Worm (Caenorhabditis elegans) whole organism, young adult: ENCODE measurements around the gene mdf-1.
A peak's percentile ranks its signal among the peaks of the same experiment; 100 is the strongest.

Source experiments
- B0261.1 ChIP-seq: sonication (generic microtip); optimal IDR thresholded peaks from 2 replicates; lab custom pipeline; 2016; ENCODE audit warnings: mild to moderate bottlenecking, missing genetic modification characterization, moderate library complexity, missing compliant biosample characterization
- C17E4.6 ChIP-seq: fragments of 200-800 bp; sonication (Bioruptor generic); IDR thresholded peaks from 2 replicates; pipeline ENCODE4 v1.3.6; 2022; ENCODE audit warnings: missing genetic modification reagents, missing genetic modification characterization, missing compliant biosample characterization
- D2030.7 ChIP-seq: fragments of 200-800 bp; sonication (Bioruptor generic); IDR thresholded peaks from 2 replicates; pipeline ENCODE4 v1.3.6; 2022; ENCODE audit warnings: missing genetic modification reagents, missing genetic modification characterization, missing compliant biosample characterization
- F22D6.2 ChIP-seq: sonication (generic microtip); optimal IDR thresholded peaks from 2 replicates; lab custom pipeline; 2016; ENCODE audit warnings: mild to moderate bottlenecking, missing genetic modification characterization, missing compliant biosample characterization
- F37B4.10 ChIP-seq: fragments of 200-800 bp; sonication (Bioruptor generic); IDR thresholded peaks from 2 replicates; pipeline ENCODE4 v1.3.6; 2022; ENCODE audit warnings: missing genetic modification characterization, missing compliant biosample characterization
- F39B2.1 ChIP-seq: fragments of 200-800 bp; sonication (Bioruptor generic); IDR thresholded peaks from 2 replicates; pipeline ENCODE4 v1.3.6; 2022; ENCODE audit warnings: missing genetic modification reagents, missing genetic modification characterization, missing compliant biosample characterization
- F49E8.2 ChIP-seq: sonication (generic microtip); optimal IDR thresholded peaks from 3 replicates; lab custom pipeline; 2017; ENCODE audit warnings: missing genetic modification characterization, mild to moderate bottlenecking, missing compliant biosample characterization, antibody characterized with exemption, moderate library complexity; ENCODE audit not compliant: insufficient read depth
- F57A8.1 ChIP-seq: fragments of 200-800 bp; sonication (Bioruptor generic); optimal IDR thresholded peaks from 2 replicates; lab custom pipeline; 2018; ENCODE audit warnings: mild to moderate bottlenecking, missing genetic modification characterization, moderate library complexity, missing compliant biosample characterization
- K11D2.4 ChIP-seq: fragments of 200-800 bp; sonication (Bioruptor generic); IDR thresholded peaks from 2 replicates; pipeline ENCODE4 v1.3.6; 2022; ENCODE audit warnings: missing genetic modification reagents, missing genetic modification characterization, missing compliant biosample characterization
- K12H6.12 ChIP-seq: fragments of 200-800 bp; sonication (Bioruptor generic); optimal IDR thresholded peaks from 2 replicates; lab custom pipeline; 2018; ENCODE audit warnings: mild to moderate bottlenecking, missing genetic modification characterization, missing compliant biosample characterization
- T07F8.4 ChIP-seq: sonication (generic microtip); optimal IDR thresholded peaks from 2 replicates; lab custom pipeline; 2016; ENCODE audit warnings: mild to moderate bottlenecking, missing genetic modification characterization, moderate library complexity, missing compliant biosample characterization
- T26A5.8 ChIP-seq: sonication (generic microtip); optimal IDR thresholded peaks from 2 replicates; lab custom pipeline; 2016; ENCODE audit warnings: missing genetic modification characterization, missing compliant biosample characterization
- Y56A3A.18 ChIP-seq: fragments of 200-800 bp; sonication (Bioruptor generic); IDR thresholded peaks from 2 replicates; pipeline ENCODE4 v1.3.6; 2022; ENCODE audit warnings: missing genetic modification reagents, missing genetic modification characterization, missing compliant biosample characterization
- Y67H2A.10 ChIP-seq: fragments of 200-800 bp; sonication (Bioruptor generic); conservative IDR thresholded peaks from 2 replicates; pipeline ENCODE4 v1.3.6; 2022; ENCODE audit warnings: missing genetic modification reagents, missing genetic modification characterization, missing compliant biosample characterization
- Y79H2A.3 ChIP-seq: fragments of 200-800 bp; sonication (Bioruptor generic); conservative IDR thresholded peaks from 2 replicates; pipeline ENCODE4 v1.3.6; 2022; ENCODE audit warnings: missing genetic modification reagents, missing genetic modification characterization, missing compliant biosample characterization
- Y95B8A.8 ChIP-seq: fragments of 200-800 bp; sonication (Bioruptor generic); IDR thresholded peaks from 2 replicates; pipeline ENCODE4 v1.3.6; 2022; ENCODE audit warnings: missing genetic modification reagents, missing genetic modification characterization, missing compliant biosample characterization
- ZK185.1 ChIP-seq: sonication (generic microtip); optimal IDR thresholded peaks from 2 replicates; lab custom pipeline; 2016; ENCODE audit warnings: mild to moderate bottlenecking, missing genetic modification characterization, missing compliant biosample characterization; ENCODE audit not compliant: poor library complexity, severe bottlenecking
- aptf-2 ChIP-seq: fragments of 200-800 bp; sonication (Bioruptor generic); conservative IDR thresholded peaks from 2 replicates; pipeline ENCODE4 v1.3.6; 2022; ENCODE audit warnings: missing genetic modification reagents, missing genetic modification characterization, missing compliant biosample characterization
- attf-3 ChIP-seq: fragments of 200-800 bp; sonication (Bioruptor generic); conservative IDR thresholded peaks from 2 replicates; pipeline ENCODE4 v1.3.6; 2022; ENCODE audit warnings: missing genetic modification reagents, missing genetic modification characterization, missing compliant biosample characterization
- attf-5 ChIP-seq: fragments of 200-800 bp; sonication (Bioruptor generic); optimal IDR thresholded peaks from 2 replicates; lab custom pipeline; 2018; ENCODE audit warnings: mild to moderate bottlenecking, missing genetic modification characterization, missing compliant biosample characterization
- bed-1 ChIP-seq: fragments of 200-800 bp; sonication (Bioruptor generic); IDR thresholded peaks from 2 replicates; pipeline ENCODE4 v1.3.6; 2022; ENCODE audit warnings: missing genetic modification reagents, missing genetic modification characterization, missing compliant biosample characterization
- die-1 ChIP-seq: sonication (generic microtip); optimal IDR thresholded peaks from 2 replicates; lab custom pipeline; 2016; ENCODE audit warnings: missing genotype, mild to moderate bottlenecking, missing genetic modification characterization, missing compliant biosample characterization
- dpff-1 ChIP-seq: sonication (generic microtip); optimal IDR thresholded peaks from 2 replicates; lab custom pipeline; 2017; ENCODE audit warnings: mild to moderate bottlenecking, missing genetic modification characterization, missing compliant biosample characterization
- dpl-1 ChIP-seq: fragments of 150-350 bp; optimal IDR thresholded peaks from 2 replicates; lab custom pipeline; 2014; ENCODE audit warnings: missing biosample characterization, missing genetic modification reagents, missing genetic modification characterization
- efl-1 ChIP-seq: fragments of 150-350 bp; optimal IDR thresholded peaks from 2 replicates; lab custom pipeline; 2014; ENCODE audit warnings: missing biosample characterization, missing genetic modification reagents, missing genetic modification characterization
- hlh-26 ChIP-seq: fragments of 200-800 bp; sonication (Bioruptor generic); conservative IDR thresholded peaks from 2 replicates; pipeline ENCODE4 v1.3.6; 2022; ENCODE audit warnings: missing genetic modification reagents, missing genetic modification characterization, missing compliant biosample characterization
- hrde-1 ChIP-seq: sonication (generic microtip); optimal IDR thresholded peaks from 2 replicates; lab custom pipeline; 2016; ENCODE audit warnings: missing genetic modification characterization, mild to moderate bottlenecking, missing compliant biosample characterization, moderate library complexity, missing genotype, missing genetic modification reagents, borderline replicate concordance
- hsf-1 ChIP-seq: fragments of 200-800 bp; sonication (Bioruptor generic); IDR thresholded peaks from 2 replicates; pipeline ENCODE4 v1.3.6; 2022; ENCODE audit warnings: missing genetic modification reagents, missing genetic modification characterization, missing compliant biosample characterization
- lin-26 ChIP-seq: fragments of 200-800 bp; sonication (Bioruptor generic); IDR thresholded peaks from 2 replicates; pipeline ENCODE4 v1.3.6; 2022; ENCODE audit warnings: missing genetic modification reagents, missing genetic modification characterization, missing compliant biosample characterization
- lsl-1 ChIP-seq: fragments of 200-800 bp; sonication (Bioruptor generic); optimal IDR thresholded peaks from 2 replicates; lab custom pipeline; 2018; ENCODE audit warnings: mild to moderate bottlenecking, missing genetic modification characterization, moderate library complexity, missing compliant biosample characterization
- lsy-27 ChIP-seq: sonication (generic microtip); optimal IDR thresholded peaks from 2 replicates; lab custom pipeline; 2017; ENCODE audit warnings: missing genetic modification characterization, mild to moderate bottlenecking, missing compliant biosample characterization, antibody characterized with exemption, missing genotype, borderline replicate concordance; ENCODE audit not compliant: insufficient read depth
- madf-3 ChIP-seq: fragments of 200-800 bp; sonication (Bioruptor generic); IDR thresholded peaks from 2 replicates; pipeline ENCODE4 v1.3.6; 2022; ENCODE audit warnings: missing genetic modification reagents, missing genetic modification characterization, missing compliant biosample characterization
- mcd-1 ChIP-seq: fragments of 200-800 bp; sonication (Bioruptor generic); IDR thresholded peaks from 2 replicates; pipeline ENCODE4 v1.3.6; 2022; ENCODE audit warnings: missing genetic modification reagents, missing genetic modification characterization, missing compliant biosample characterization
- nhr-27 ChIP-seq: fragments of 200-800 bp; sonication (Bioruptor generic); optimal IDR thresholded peaks from 2 replicates; lab custom pipeline; 2018; ENCODE audit warnings: mild to moderate bottlenecking, missing genetic modification characterization, moderate library complexity, missing compliant biosample characterization
- pha-4 ChIP-seq: fragments of 150-350 bp; sonication (generic microtip); optimal IDR thresholded peaks from 2 replicates; lab custom pipeline; 2014; ENCODE audit warnings: missing biosample characterization, missing genetic modification reagents, missing genetic modification characterization
- rcor-1 ChIP-seq: fragments of 200-800 bp; sonication (Bioruptor generic); IDR thresholded peaks from 2 replicates; pipeline ENCODE4 v1.3.6; 2022; ENCODE audit warnings: missing genetic modification reagents, missing genetic modification characterization, missing compliant biosample characterization
- repo-1 ChIP-seq: sonication (generic microtip); optimal IDR thresholded peaks from 2 replicates; lab custom pipeline; 2017; ENCODE audit warnings: mild to moderate bottlenecking, missing genetic modification characterization, missing compliant biosample characterization
- snpc-1.3 ChIP-seq: sonication (generic microtip); optimal IDR thresholded peaks from 2 replicates; lab custom pipeline; 2017; ENCODE audit warnings: missing genetic modification characterization, mild to moderate bottlenecking, missing compliant biosample characterization, antibody characterized with exemption, moderate library complexity, missing genotype, missing genetic modification reagents; ENCODE audit not compliant: insufficient read depth
- snpc-4 ChIP-seq, 5 experiments: fragments of 150-350 bp in 1 of 5; sonication (generic microtip) in 4 of 5; optimal IDR thresholded peaks; 2 replicates each; lab custom pipeline; 2014 to 2018; ENCODE audit warnings: missing genetic modification characterization in 5 of 5, missing biosample characterization in 3 of 5, antibody characterized with exemption in 2 of 5, mild to moderate bottlenecking in 2 of 5, missing compliant biosample characterization in 2 of 5, missing genotype in 2 of 5, moderate library complexity in 2 of 5, missing genetic modification reagents in 1 of 5
- somi-1 ChIP-seq: fragments of 200-800 bp; sonication (Bioruptor generic); optimal IDR thresholded peaks from 2 replicates; lab custom pipeline; 2018; ENCODE audit warnings: mild to moderate bottlenecking, missing genetic modification characterization, missing compliant biosample characterization
- tbp1 ChIP-seq: fragments of 200-800 bp; sonication (Bioruptor generic); optimal IDR thresholded peaks from 2 replicates; lab custom pipeline; 2018; ENCODE audit warnings: mild to moderate bottlenecking, missing genetic modification characterization, missing compliant biosample characterization
- unc-130 ChIP-seq: sonication (generic microtip); optimal IDR thresholded peaks from 2 replicates; lab custom pipeline; 2016; ENCODE audit warnings: missing genetic modification reagents, missing genetic modification characterization, missing compliant biosample characterization
- unc-62 ChIP-seq: fragments of 150-350 bp; optimal IDR thresholded peaks from 2 replicates; lab custom pipeline; 2014; ENCODE audit warnings: missing biosample characterization, missing genetic modification reagents, missing genetic modification characterization
- ztf-22 ChIP-seq: fragments of 200-800 bp; sonication (Bioruptor generic); optimal IDR thresholded peaks from 2 replicates; lab custom pipeline; 2018; ENCODE audit warnings: mild to moderate bottlenecking, missing genetic modification characterization, moderate library complexity, missing compliant biosample characterization
- ztf-28 ChIP-seq: fragments of 200-800 bp; sonication (Bioruptor generic); IDR thresholded peaks from 2 replicates; pipeline ENCODE4 v1.3.6; 2022; ENCODE audit warnings: missing genetic modification reagents, missing genetic modification characterization, missing compliant biosample characterization
- ztf-3 ChIP-seq: fragments of 200-800 bp; sonication (Bioruptor generic); optimal IDR thresholded peaks from 2 replicates; lab custom pipeline; 2018; ENCODE audit warnings: mild to moderate bottlenecking, missing genetic modification characterization, missing compliant biosample characterization
- ztf-6 ChIP-seq: fragments of 200-800 bp; sonication (Bioruptor generic); IDR thresholded peaks from 2 replicates; pipeline ENCODE4 v1.3.6; 2022; ENCODE audit warnings: missing genetic modification reagents, missing genetic modification characterization, missing compliant biosample characterization

Gene mdf-1

ce11 chrV:9546860-9547269 lies 2.8 kb upstream of the mdf-1 start, which contains the start of gene his-37 (continued):
- TF ChIP-seq C17E4.6 (GFP tag; lab: Robert Waterston, UW) (peak; percentile 40; the same call in 1 of the 2 replicates), F22D6.2 (tag; lab: Kevin White, UChicago) (peak; percentile 92), mcd-1 (peak; percentile 93), Y67H2A.10 (GFP tag; lab: Robert Waterston, UW) (peak; percentile 52; the same call in 1 of the 2 replicates), attf-3 (GFP tag; lab: Robert Waterston, UW) (peak; percentile 72), B0261.1 (peak; percentile 29), snpc-1.3 (tag; lab: Kevin White, UChicago) (peak; percentile 26), lsl-1 (GFP tag; lab: Kevin White, UChicago) (peak; percentile 2), ztf-6 (peak; percentile 93), madf-3 (GFP tag; lab: Robert Waterston, UW) (peak; percentile 93), tbp1 (peak; percentile 81), rcor-1 (GFP tag; lab: Robert Waterston, UW) (peak; percentile 90), ztf-28 (GFP tag; lab: Robert Waterston, UW) (0 out of 2 replicates have a peak, but pooled peaks have one; percentile 45), Y56A3A.18 (GFP tag; lab: Robert Waterston, UW) (peak; percentile 48; the same call in 1 of the 2 replicates), F39B2.1 (GFP tag; lab: Robert Waterston, UW) (peak; percentile 100), hsf-1 (GFP tag; lab: Robert Waterston, UW) (no peak), F57A8.1 (no peak), ztf-3 (GFP tag; lab: Kevin White, UChicago) (peak; percentile 78), lsy-27 (no peak), die-1 (peak; percentile 65), unc-130 (GFP tag; lab: Kevin White, UChicago) (no peak), Y95B8A.8 (GFP tag; lab: Robert Waterston, UW) (0 out of 2 replicates have a peak, but pooled peaks have one; percentile 48), ztf-22 (GFP tag; lab: Kevin White, UChicago) (peak; percentile 94), hlh-26 (no peak), aptf-2 (GFP tag; lab: Robert Waterston, UW) (no peak), pha-4 (peak; percentile 96), lin-26 (peak; percentile 69), repo-1 (tag; lab: Kevin White, UChicago) (peak; percentile 94), hrde-1 (tag; lab: Kevin White, UChicago) (no peak), snpc-4 (GFP tag; optimal IDR thresholded peaks at IDR 0.05; lab: Kevin White, UChicago) (peak; percentile 43), snpc-4 (tag; optimal IDR thresholded peaks at IDR 0.05; lab: Kevin White, UChicago) (peak; percentile 77 to 89 (median 84)), dpl-1 (GFP tag; lab: Kevin White, UChicago) (peak; percentile 50), T07F8.4 (tag; lab: Kevin White, UChicago) (no peak), K11D2.4 (GFP tag; lab: Robert Waterston, UW) (peak; percentile 98), Y79H2A.3 (GFP tag; lab: Robert Waterston, UW) (no peak), efl-1 (peak; percentile 38), attf-5 (peak; percentile 98), nhr-27 (tag; lab: Kevin White, UChicago) (no peak), D2030.7 (GFP tag; lab: Robert Waterston, UW) (0 out of 2 replicates have a peak, but pooled peaks have one; percentile 13), K12H6.12 (peak; percentile 100), somi-1 (GFP tag; lab: Kevin White, UChicago) (peak; percentile 98), F49E8.2 (tag; lab: Kevin White, UChicago) (no peak), ZK185.1 (tag; lab: Kevin White, UChicago) (peak; percentile 93), unc-62 (GFP tag; lab: Kevin White, UChicago) (peak; percentile 88), F37B4.10 (peak; percentile 95), T26A5.8 (tag; lab: Kevin White, UChicago) (no peak), bed-1 (GFP tag; lab: Robert Waterston, UW) (no peak), dpff-1 (tag; lab: Kevin White, UChicago) (no peak)
